Fruit fly (Drosophila melanogaster): ENCODE measurements around the gene SKIP.

- TF ChIP-seq toe (GFP tag; optimal IDR thresholded peaks at IDR 0.05) (no peak), CG5204 (GFP tag; optimal IDR thresholded peaks at IDR 0.05) (no peak), CG7101 (tag; optimal IDR thresholded peaks at IDR 0.05) (no peak), Hr96 (GFP tag; optimal IDR thresholded peaks at IDR 0.05) (no peak), ovo (GFP tag; optimal IDR thresholded peaks at IDR 0.05) (no peak), Crg-1 (GFP tag; optimal IDR thresholded peaks at IDR 0.05) (no peak), Clk (GFP tag; optimal IDR thresholded peaks at IDR 0.05) (no peak), pad (GFP tag; optimal IDR thresholded peaks at IDR 0.05) (no peak), Mnt (GFP tag; optimal IDR thresholded peaks at IDR 0.05) (no peak), tj (GFP tag; optimal IDR thresholded peaks at IDR 0.05) (no peak), cnc (optimal IDR thresholded peaks at IDR 0.05) (no peak)
Measured at dm6 chr3R:22113127-22113526, 20.5 kb upstream of the SKIP start, which contains the start of gene Ir94a.
